Worm (Caenorhabditis elegans) whole organism, dauer: ENCODE data around the gene M60.4.

Experiments
- unc-62 ChIP-seq: sonication (generic microtip); optimal IDR thresholded peaks from 2 replicates; lab custom pipeline; 2017; ENCODE audit warnings: missing biosample characterization, missing genetic modification reagents, missing genetic modification characterization

The M60.4 gene

ce11 chrX:8200206-8200605 lies 35.9 kb downstream of the M60.4 start:
- no peak for TF ChIP-seq unc-62

- TF ChIP-seq unc-62: no peak
Measured at ce11 chrX:8193213-8193612, 42.9 kb downstream of the M60.4 start.

- TF ChIP-seq unc-62: no peak
Measured at ce11 chrX:8185037-8185436, 51.1 kb downstream of the M60.4 start, which contains the start of gene C17H11.5. Gene C17H11.5 (minus strand): TSS chrX:8185137.
